Worm (Caenorhabditis elegans): ENCODE results near the gene C03A3.9.
A peak's percentile ranks its signal among the peaks of the same experiment; 100 is the strongest.

Gene C03A3.9

DNA sequence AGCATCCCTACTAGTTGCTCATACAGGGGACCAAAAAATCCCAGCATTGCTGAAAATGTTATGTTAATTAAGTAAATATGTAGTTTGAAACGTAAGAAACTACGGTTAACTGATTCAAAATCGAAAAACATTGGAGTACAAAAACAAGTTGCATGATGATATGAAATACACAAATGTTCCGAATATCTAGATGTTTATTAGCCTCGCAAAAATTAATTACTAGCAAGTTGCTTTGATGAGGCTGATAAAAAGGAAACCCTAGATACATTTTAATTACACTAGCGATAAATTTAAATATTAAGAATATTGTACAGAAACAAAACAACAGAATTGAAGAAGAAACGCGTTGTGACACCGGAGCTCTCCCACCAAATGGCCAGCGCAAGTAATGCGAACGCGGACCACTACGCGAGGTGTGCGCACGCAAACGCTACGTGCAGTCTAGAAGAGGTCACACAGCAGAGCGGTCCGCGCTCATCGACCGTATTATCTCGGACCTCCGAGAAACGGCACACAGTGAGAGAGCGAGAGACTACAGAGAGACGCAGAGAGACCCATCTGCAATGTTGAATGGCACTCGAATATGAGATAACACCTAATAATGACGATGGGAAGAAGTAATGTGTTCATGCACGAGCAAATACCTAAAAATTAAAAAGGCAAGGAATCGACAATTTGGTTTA is 30.0 kb downstream of the C03A3.9 start, which contains the start of gene inx-2 (continued):
- TF ChIP-seq zfh-2 (GFP tag; conservative IDR thresholded peaks at IDR 0.05) (peak; percentile 58; the same call in 1 of the 2 replicates), chd-7 (tag; optimal IDR thresholded peaks at IDR 0.05) (no peak), C06A6.2 (GFP tag; conservative IDR thresholded peaks at IDR 0.05) (no peak)

DNA sequence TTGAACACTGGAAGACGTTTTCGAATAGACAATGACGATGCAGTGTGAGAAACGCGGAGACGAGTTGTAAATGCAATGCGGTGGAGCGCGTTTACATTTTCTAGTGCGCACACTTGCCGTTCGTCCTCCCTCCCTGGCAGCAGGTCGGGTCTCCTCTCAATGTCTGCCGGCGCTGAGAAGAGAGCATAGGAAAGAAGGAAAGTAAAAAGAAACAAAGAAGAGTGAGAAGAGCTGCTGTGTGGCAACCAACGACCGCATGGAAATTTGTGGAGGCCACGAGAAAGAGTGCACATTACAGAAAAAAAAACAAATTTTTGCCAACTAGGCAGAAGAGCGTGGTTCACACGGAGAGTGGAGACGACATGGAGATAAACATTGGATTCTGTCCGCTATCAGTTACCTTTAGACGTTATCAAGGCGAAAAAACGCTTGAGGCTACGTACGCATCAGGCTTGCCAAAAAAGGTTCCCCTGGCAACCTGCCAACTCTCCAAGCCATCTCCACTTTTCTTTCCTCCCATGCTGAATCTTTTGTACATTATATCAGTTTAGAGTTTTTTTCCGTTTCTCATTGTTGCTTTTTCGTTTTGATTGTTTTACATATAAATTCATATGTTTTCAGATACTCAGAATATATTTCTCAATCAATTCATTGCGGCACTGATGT is 33.0 kb downstream of the C03A3.9 start, which contains the start of the genes snrp-40.1 and F08G12.3:
Gene snrp-40.1, minus strand, starts transcription at position 143 of the 666 bp plus-strand sequence.
Gene F08G12.3, plus strand, starts transcription at position 616 of the 666 bp plus-strand sequence.
- TF ChIP-seq ZK185.1 (tag; optimal IDR thresholded peaks at IDR 0.05; ENCODE audit: poor library complexity, severe bottlenecking) (no peak), snpc-4 (GFP tag; optimal IDR thresholded peaks at IDR 0.05) (no peak), snpc-4 (tag; optimal IDR thresholded peaks at IDR 0.05) (peak in 3 of 4 experiments; percentile 62 to 82 (median 69)), unc-130 (GFP tag; optimal IDR thresholded peaks at IDR 0.05) (no peak), Y53F4B.3 (GFP tag; IDR thresholded peaks at IDR 0.05) (no peak), aptf-2 (GFP tag; conservative IDR thresholded peaks at IDR 0.05) (no peak), snpc-1.1 (tag; optimal IDR thresholded peaks at IDR 0.05; ENCODE audit: insufficient read depth) (no peak), rcor-1 (GFP tag; IDR thresholded peaks at IDR 0.05) (0 out of 2 replicates have a peak, but pooled peaks have one; percentile 21), egl-44 (GFP tag; IDR thresholded peaks at IDR 0.05) (peak; percentile 16; the same call in 1 of the 2 replicates), ztf-28 (GFP tag; IDR thresholded peaks at IDR 0.05) (no peak), ceh-100 (GFP tag; IDR thresholded peaks at IDR 0.05) (no peak), xnd-1 (tag; optimal IDR thresholded peaks at IDR 0.05) (no peak), dpl-1 (GFP tag; optimal IDR thresholded peaks at IDR 0.05) (no peak), ets-4 (GFP tag; optimal IDR thresholded peaks at IDR 0.05) (peak; percentile 15), F33H1.4 (GFP tag; IDR thresholded peaks at IDR 0.05) (no peak), F37B4.10 (GFP tag; IDR thresholded peaks at IDR 0.05) (no peak), F39B2.1 (GFP tag; IDR thresholded peaks at IDR 0.05) (no peak), dpff-1 (tag; optimal IDR thresholded peaks at IDR 0.05) (no peak), ekl-4 (GFP tag; IDR thresholded peaks at IDR 0.05) (no peak), zfh-2 (GFP tag; conservative IDR thresholded peaks at IDR 0.05) (peak; percentile 98), atf-7 (tag; optimal IDR thresholded peaks at IDR 0.05) (peak; percentile 29), madf-3 (GFP tag; IDR thresholded peaks at IDR 0.05) (no peak), nfya-1 (tag; optimal IDR thresholded peaks at IDR 0.05; ENCODE audit: borderline replicate concordance, insufficient read depth) (no peak), hlh-12 (tag; optimal IDR thresholded peaks at IDR 0.05) (no peak), attf-5 (GFP tag; optimal IDR thresholded peaks at IDR 0.05) (peak; percentile 92), fkh-3 (tag; optimal IDR thresholded peaks at IDR 0.05) (no peak), ceh-27 (GFP tag; optimal IDR thresholded peaks at IDR 0.05) (peak; percentile 74), nfyb-1 (GFP tag; IDR thresholded peaks at IDR 0.05) (0 out of 2 replicates have a peak, but pooled peaks have one; percentile 57), F10E7.11 (tag; optimal IDR thresholded peaks at IDR 0.05) (no peak), madf-6 (GFP tag; IDR thresholded peaks at IDR 0.05) (peak; percentile 26; the same call in 1 of the 2 replicates), D2030.7 (GFP tag; IDR thresholded peaks at IDR 0.05) (no peak), F55B11.4 (tag; optimal IDR thresholded peaks at IDR 0.05; ENCODE audit: borderline replicate concordance, insufficient read depth) (no peak), mcd-1 (GFP tag; IDR thresholded peaks at IDR 0.05) (peak; percentile 91), tbp1 (GFP tag; optimal IDR thresholded peaks at IDR 0.05) (no peak), lsl-1 (GFP tag; optimal IDR thresholded peaks at IDR 0.05) (no peak), let-607 (tag; optimal IDR thresholded peaks at IDR 0.05) (peak; percentile 71 to 76), B0019.2 (GFP tag; conservative IDR thresholded peaks at IDR 0.05) (no peak), chd-7 (tag; optimal IDR thresholded peaks at IDR 0.05) (peak; percentile 71), egrh-3 (GFP tag; IDR thresholded peaks at IDR 0.05) (no peak; the same call in 1 of the 2 replicates), nhr-27 (tag; optimal IDR thresholded peaks at IDR 0.05) (no peak), ceh-58 (GFP tag; IDR thresholded peaks at IDR 0.05) (no peak), unc-62 (GFP tag; optimal IDR thresholded peaks at IDR 0.05) (no peak), egl-18 (GFP tag; IDR thresholded peaks at IDR 0.05) (0 out of 2 replicates have a peak, but pooled peaks have one; percentile 8)
